Worm (Caenorhabditis elegans): ENCODE results near the gene mec-9.

The mec-9 gene

ce11 chrV:9960376-9960775 is 45.5 kb upstream of the mec-9 start, which contains the start of gene T07C12.10:
T07C12.10 (minus strand) TSS chrV:9960476.
- TF ChIP-seq chd-7 (tag; optimal IDR thresholded peaks at IDR 0.05) = no peak
- TF ChIP-seq snpc-1.3 (tag; optimal IDR thresholded peaks at IDR 0.05; ENCODE audit: insufficient read depth) = no peak
- no peak for TF ChIP-seq gei-17 (GFP tag; optimal IDR thresholded peaks at IDR 0.05)
- no peak for TF ChIP-seq nhr-120 (GFP tag; IDR thresholded peaks at IDR 0.05)
- TF ChIP-seq Y53G8AR.9 (GFP tag; conservative IDR thresholded peaks at IDR 0.05) = no peak
- TF ChIP-seq F33H1.4 (GFP tag; IDR thresholded peaks at IDR 0.05) = no peak
- no peak for TF ChIP-seq lin-54 (GFP tag; optimal IDR thresholded peaks at IDR 0.05)
- TF ChIP-seq sea-2 (GFP tag; IDR thresholded peaks at IDR 0.05) = no peak

- no peak for TF ChIP-seq ccch-3 (GFP tag; optimal IDR thresholded peaks at IDR 0.05)
- TF ChIP-seq rcor-1 (GFP tag; IDR thresholded peaks at IDR 0.05) = no peak
- no peak for TF ChIP-seq T26A5.8 (tag; optimal IDR thresholded peaks at IDR 0.05)
- no peak for TF ChIP-seq nhr-120 (GFP tag; IDR thresholded peaks at IDR 0.05)
- TF ChIP-seq hlh-26 (GFP tag; conservative IDR thresholded peaks at IDR 0.05) = no peak
- no peak for TF ChIP-seq F57A8.1 (GFP tag; optimal IDR thresholded peaks at IDR 0.05)
- no peak for TF ChIP-seq unc-62 (GFP tag; optimal IDR thresholded peaks at IDR 0.05)
- TF ChIP-seq sptf-2 (GFP tag; optimal IDR thresholded peaks at IDR 0.05) = no peak
- no peak for TF ChIP-seq nhr-80 (tag; optimal IDR thresholded peaks at IDR 0.05)
- no peak for TF ChIP-seq Y67H2A.10 (GFP tag; conservative IDR thresholded peaks at IDR 0.05)
These were observed 43.7 kb upstream of the mec-9 start for ce11 chrV:9958654-9959053.

ce11 chrV:9958231-9958630 is 43.3 kb upstream of the mec-9 start, which contains the start of gene anmt-3:
anmt-3 (minus strand) TSS chrV:9958331.
- TF ChIP-seq egl-18 (GFP tag; IDR thresholded peaks at IDR 0.05) (no peak), F23B12.7 (tag; optimal IDR thresholded peaks at IDR 0.05; ENCODE audit: insufficient read depth) (no peak), pha-4 (tag; optimal IDR thresholded peaks at IDR 0.05) (no peak), C17E4.6 (GFP tag; IDR thresholded peaks at IDR 0.05) (no peak), snpc-1.1 (tag; optimal IDR thresholded peaks at IDR 0.05; ENCODE audit: insufficient read depth) (no peak), C06A6.2 (GFP tag; conservative IDR thresholded peaks at IDR 0.05) (no peak), him-1 (tag; optimal IDR thresholded peaks at IDR 0.05) (no peak), hsf-1 (GFP tag; IDR thresholded peaks at IDR 0.05) (no peak), Y79H2A.3 (GFP tag; conservative IDR thresholded peaks at IDR 0.05) (no peak), sptf-2 (GFP tag; optimal IDR thresholded peaks at IDR 0.05) (no peak), ztf-26 (tag; optimal IDR thresholded peaks at IDR 0.05) (no peak), madf-8 (GFP tag; conservative IDR thresholded peaks at IDR 0.05) (no peak), F33H1.4 (GFP tag; IDR thresholded peaks at IDR 0.05) (no peak), nfya-1 (tag; optimal IDR thresholded peaks at IDR 0.05; ENCODE audit: borderline replicate concordance, insufficient read depth) (no peak), snpc-1.3 (tag; optimal IDR thresholded peaks at IDR 0.05; ENCODE audit: insufficient read depth) (no peak), nhr-90 (tag; optimal IDR thresholded peaks at IDR 0.05) (no peak), bed-1 (GFP tag; IDR thresholded peaks at IDR 0.05) (no peak), lsy-27 (tag; optimal IDR thresholded peaks at IDR 0.05; ENCODE audit: borderline replicate concordance, insufficient read depth) (no peak)

- no peak for TF ChIP-seq tbx-9 (tag; optimal IDR thresholded peaks at IDR 0.05; ENCODE audit: borderline replicate concordance)
- no peak for TF ChIP-seq egl-44 (GFP tag; IDR thresholded peaks at IDR 0.05)
- TF ChIP-seq lsy-27 (tag; optimal IDR thresholded peaks at IDR 0.05; ENCODE audit: borderline replicate concordance, insufficient read depth) = no peak
- no peak for TF ChIP-seq lin-35 (GFP tag; optimal IDR thresholded peaks at IDR 0.05)
- TF ChIP-seq pha-4 (tag; optimal IDR thresholded peaks at IDR 0.05) = no peak
- TF ChIP-seq Y95B8A.8 (GFP tag; IDR thresholded peaks at IDR 0.05) = no peak
- TF ChIP-seq Y53G8AR.9 (GFP tag; conservative IDR thresholded peaks at IDR 0.05) = no peak
- no peak for TF ChIP-seq ztf-26 (tag; optimal IDR thresholded peaks at IDR 0.05)
- no peak for TF ChIP-seq mxl-1 (tag; optimal IDR thresholded peaks at IDR 0.05)
- no peak for TF ChIP-seq lag-1 (GFP tag; IDR thresholded peaks at IDR 0.05)
- TF ChIP-seq ets-4 (GFP tag; optimal IDR thresholded peaks at IDR 0.05) = no peak
- TF ChIP-seq B0019.2 (GFP tag; conservative IDR thresholded peaks at IDR 0.05) = no peak
- TF ChIP-seq unc-130 (GFP tag; optimal IDR thresholded peaks at IDR 0.05) = no peak
These were observed 37.5 kb upstream of the mec-9 start, which contains the start of gene mam-5 for ce11 chrV:9952396-9952795. mam-5 (plus strand) TSS chrV:9952699.

Data from whole organism, young adult.